Worm (Caenorhabditis elegans) whole organism, young adult: Measurements from ENCODE around the gene mec-3.

Experiments
- B0261.1 ChIP-seq: sonication (generic microtip); optimal IDR thresholded peaks from 2 replicates; lab custom pipeline; 2016; ENCODE audit warnings: mild to moderate bottlenecking, missing genetic modification characterization, moderate library complexity, missing compliant biosample characterization
- Y53F4B.3 ChIP-seq: fragments of 200-800 bp; sonication (Bioruptor generic); IDR thresholded peaks from 2 replicates; pipeline ENCODE4 v1.3.6; 2022; ENCODE audit warnings: missing genetic modification reagents, missing genetic modification characterization, missing compliant biosample characterization
- aptf-2 ChIP-seq: fragments of 200-800 bp; sonication (Bioruptor generic); conservative IDR thresholded peaks from 2 replicates; pipeline ENCODE4 v1.3.6; 2022; ENCODE audit warnings: missing genetic modification reagents, missing genetic modification characterization, missing compliant biosample characterization
- dox-1 ChIP-seq: fragments of 200-800 bp; sonication (Bioruptor generic); IDR thresholded peaks from 2 replicates; pipeline ENCODE4 v1.3.6; 2022; ENCODE audit warnings: missing genetic modification reagents, missing genetic modification characterization, missing compliant biosample characterization
- dpl-1 ChIP-seq: fragments of 150-350 bp; optimal IDR thresholded peaks from 2 replicates; lab custom pipeline; 2014; ENCODE audit warnings: missing biosample characterization, missing genetic modification reagents, missing genetic modification characterization
- efl-1 ChIP-seq: fragments of 150-350 bp; optimal IDR thresholded peaks from 2 replicates; lab custom pipeline; 2014; ENCODE audit warnings: missing biosample characterization, missing genetic modification reagents, missing genetic modification characterization
- egl-18 ChIP-seq: fragments of 200-800 bp; sonication (Bioruptor generic); IDR thresholded peaks from 2 replicates; pipeline ENCODE4 v1.3.6; 2022; ENCODE audit warnings: missing genetic modification reagents, missing genetic modification characterization, missing compliant biosample characterization
- hlh-12 ChIP-seq: sonication (generic microtip); optimal IDR thresholded peaks from 2 replicates; lab custom pipeline; 2016; ENCODE audit warnings: missing genetic modification characterization, missing compliant biosample characterization
- hrde-1 ChIP-seq: sonication (generic microtip); optimal IDR thresholded peaks from 2 replicates; lab custom pipeline; 2016; ENCODE audit warnings: missing genetic modification characterization, mild to moderate bottlenecking, missing compliant biosample characterization, moderate library complexity, missing genotype, missing genetic modification reagents, borderline replicate concordance
- nfya-2 ChIP-seq: fragments of 200-800 bp; sonication (Bioruptor generic); IDR thresholded peaks from 2 replicates; pipeline ENCODE4 v1.3.6; 2022; ENCODE audit warnings: missing genetic modification reagents, missing genetic modification characterization, missing compliant biosample characterization
- nhr-27 ChIP-seq: fragments of 200-800 bp; sonication (Bioruptor generic); optimal IDR thresholded peaks from 2 replicates; lab custom pipeline; 2018; ENCODE audit warnings: mild to moderate bottlenecking, missing genetic modification characterization, moderate library complexity, missing compliant biosample characterization
- nhr-90 ChIP-seq: sonication (generic microtip); optimal IDR thresholded peaks from 2 replicates; lab custom pipeline; 2016; ENCODE audit warnings: missing genotype, mild to moderate bottlenecking, missing genetic modification characterization, missing compliant biosample characterization
- sea-2 ChIP-seq: fragments of 200-800 bp; sonication (Bioruptor generic); IDR thresholded peaks from 2 replicates; pipeline ENCODE4 v1.3.6; 2022; ENCODE audit warnings: missing genetic modification characterization, missing compliant biosample characterization
- xnd-1 ChIP-seq: sonication (generic microtip); optimal IDR thresholded peaks from 2 replicates; lab custom pipeline; 2016; ENCODE audit warnings: missing genotype, missing genetic modification reagents, missing genetic modification characterization, missing compliant biosample characterization

ce11 chrIV:10472478-10472877 is 10.8 kb upstream of the mec-3 start, which contains the start of gene bgnt-1.1:
- TF ChIP-seq efl-1 (GFP tag; lab: Kevin White, UChicago): no peak
- no peak for TF ChIP-seq xnd-1 (tag; lab: Kevin White, UChicago)
- no peak for TF ChIP-seq hlh-12 (tag; lab: Kevin White, UChicago)
- no peak for TF ChIP-seq dox-1 (GFP tag; lab: Robert Waterston, UW)
- no peak for TF ChIP-seq Y53F4B.3
- TF ChIP-seq nfya-2 (GFP tag; lab: Robert Waterston, UW): no peak
- no peak for TF ChIP-seq aptf-2 (GFP tag; lab: Robert Waterston, UW)
- TF ChIP-seq sea-2 (GFP tag; lab: Robert Waterston, UW): no peak
- no peak for TF ChIP-seq hrde-1 (tag; lab: Kevin White, UChicago)
- no peak for TF ChIP-seq B0261.1 (tag; lab: Kevin White, UChicago)
- TF ChIP-seq nhr-27 (tag; lab: Kevin White, UChicago): no peak
- no peak for TF ChIP-seq dpl-1 (GFP tag; lab: Kevin White, UChicago)
- no peak for TF ChIP-seq nhr-90 (tag; lab: Kevin White, UChicago)
- no peak for TF ChIP-seq egl-18 (GFP tag; lab: Robert Waterston, UW)
